Fruit fly (Drosophila melanogaster): ENCODE results near the gene CG3397.

- TF ChIP-seq CG8478 (optimal IDR thresholded peaks at IDR 0.05), result no peak
- TF ChIP-seq CTCF (optimal IDR thresholded peaks at IDR 0.05), result no peak
Observed at dm6 chr3R:11948903-11949358, 35.4 kb downstream of the CG3397 start, which contains the start of gene Cad87A.
